Worm (Caenorhabditis elegans) whole organism, L4 larva: ENCODE data around the gene F21D5.6.

ENCODE experiments used
- F10B5.3 ChIP-seq: sonication (generic microtip); optimal IDR thresholded peaks from 2 replicates; lab custom pipeline; 2016; ENCODE audit warnings: mild to moderate bottlenecking, missing genetic modification characterization, missing compliant biosample characterization
- F26F4.8 ChIP-seq: fragments of 200-800 bp; sonication (Bioruptor generic); conservative IDR thresholded peaks from 2 replicates; pipeline ENCODE4 v1.3.6; 2022; ENCODE audit warnings: missing genetic modification characterization, missing compliant biosample characterization
- F49E8.2 ChIP-seq: sonication (generic microtip); optimal IDR thresholded peaks from 2 replicates; lab custom pipeline; 2016; ENCODE audit warnings: missing compliant biosample characterization, mild to moderate bottlenecking, missing genetic modification characterization, borderline replicate concordance
- T26A8.4 ChIP-seq: fragments of 200-800 bp; sonication (Bioruptor generic); IDR thresholded peaks from 2 replicates; pipeline ENCODE4 v1.3.6; 2022; ENCODE audit warnings: missing genetic modification characterization, missing compliant biosample characterization
- Y105C5A.15 ChIP-seq: fragments of 200-800 bp; sonication (Bioruptor generic); IDR thresholded peaks from 2 replicates; pipeline ENCODE4 v1.3.6; 2022; ENCODE audit warnings: missing genetic modification characterization, missing compliant biosample characterization
- ZK337.2 ChIP-seq: fragments of 200-800 bp; sonication (Bioruptor generic); IDR thresholded peaks from 2 replicates; pipeline ENCODE4 v1.3.6; 2022; ENCODE audit warnings: missing genetic modification reagents, missing genetic modification characterization, missing compliant biosample characterization
- aha-1 ChIP-seq: fragments of 150-350 bp; peaks from one replicate; lab custom pipeline; 2014; ENCODE audit warnings: missing biosample characterization, missing genetic modification characterization
- aly-2 ChIP-seq: sonication (generic microtip); optimal IDR thresholded peaks from 2 replicates; lab custom pipeline; 2018; ENCODE audit warnings: missing biosample characterization, missing genetic modification characterization
- arid-1 ChIP-seq: fragments of 200-800 bp; sonication (Bioruptor generic); conservative IDR thresholded peaks from 2 replicates; pipeline ENCODE4 v1.3.6; 2022; ENCODE audit warnings: missing genetic modification reagents, missing genetic modification characterization, missing compliant biosample characterization
- attf-4 ChIP-seq: sonication (generic microtip); optimal IDR thresholded peaks from 3 replicates; lab custom pipeline; 2017; ENCODE audit warnings: missing biosample characterization, missing genetic modification characterization
- ceh-20 ChIP-seq: fragments of 200-800 bp; sonication (Bioruptor generic); IDR thresholded peaks from 2 replicates; pipeline ENCODE4 v1.3.6; 2022; ENCODE audit warnings: missing genetic modification reagents, missing genetic modification characterization, missing compliant biosample characterization
- ceh-28 ChIP-seq: fragments of 150-350 bp; optimal IDR thresholded peaks from 2 replicates; lab custom pipeline; 2014; ENCODE audit warnings: missing biosample characterization, missing genetic modification reagents, missing genetic modification characterization
- ceh-82 ChIP-seq: sonication (generic microtip); optimal IDR thresholded peaks from 2 replicates; lab custom pipeline; 2017; ENCODE audit warnings: missing biosample characterization, missing genetic modification characterization
- ces-1 ChIP-seq: fragments of 150-350 bp; sonication (generic microtip); optimal IDR thresholded peaks from 4 replicates; lab custom pipeline; 2014; ENCODE audit warnings: missing biosample characterization, missing genetic modification reagents, missing genetic modification characterization
- daf-12 ChIP-seq: fragments of 150-350 bp; optimal IDR thresholded peaks from 2 replicates; lab custom pipeline; 2014; ENCODE audit warnings: missing biosample characterization, missing genetic modification reagents, missing genetic modification characterization
- daf-19 ChIP-seq: fragments of 200-800 bp; sonication (Bioruptor generic); conservative IDR thresholded peaks from 2 replicates; pipeline ENCODE4 v1.3.6; 2022; ENCODE audit warnings: missing genetic modification characterization, missing compliant biosample characterization
- dpl-1 ChIP-seq: fragments of 150-350 bp; optimal IDR thresholded peaks from 2 replicates; lab custom pipeline; 2014; ENCODE audit warnings: missing biosample characterization, missing genetic modification reagents, missing genetic modification characterization
- duxl-1 ChIP-seq: sonication (generic microtip); optimal IDR thresholded peaks from 2 replicates; lab custom pipeline; 2016; ENCODE audit warnings: mild to moderate bottlenecking, missing genetic modification characterization, moderate library complexity, missing compliant biosample characterization; ENCODE audit not compliant: poor library complexity
- egl-43 ChIP-seq: fragments of 200-800 bp; sonication (Bioruptor generic); IDR thresholded peaks from 2 replicates; pipeline ENCODE4 v1.3.6; 2022; ENCODE audit warnings: missing genetic modification reagents, missing genetic modification characterization, missing compliant biosample characterization
- fkh-10 ChIP-seq: fragments of 150-350 bp; optimal IDR thresholded peaks from 2 replicates; lab custom pipeline; 2014; ENCODE audit warnings: missing biosample characterization, missing genetic modification reagents, missing genetic modification characterization
- fos-1 ChIP-seq: fragments of 150-350 bp; optimal IDR thresholded peaks from 2 replicates; lab custom pipeline; 2014; ENCODE audit warnings: missing biosample characterization, missing genetic modification characterization
- gei-8 ChIP-seq: fragments of 200-800 bp; sonication (Bioruptor generic); optimal IDR thresholded peaks from 2 replicates; lab custom pipeline; 2018; ENCODE audit warnings: mild to moderate bottlenecking, missing genetic modification characterization, missing compliant biosample characterization
- hif-1 ChIP-seq, 2 experiments: sonication (generic microtip); optimal IDR thresholded peaks; 2 replicates each; lab custom pipeline; 2016 to 2017; ENCODE audit warnings: missing compliant biosample characterization in 2 of 2, missing genetic modification characterization in 2 of 2, missing genetic modification reagents in 2 of 2, missing genotype in 2 of 2, mild to moderate bottlenecking in 1 of 2
- hmg-1.1 ChIP-seq: fragments of 200-800 bp; sonication (Bioruptor generic); IDR thresholded peaks from 2 replicates; pipeline ENCODE4 v1.3.6; 2022; ENCODE audit warnings: missing genetic modification reagents, missing genetic modification characterization, missing compliant biosample characterization
- jun-1 ChIP-seq: fragments of 150-350 bp; optimal IDR thresholded peaks from 2 replicates; lab custom pipeline; 2014; ENCODE audit warnings: missing biosample characterization, missing genetic modification reagents, missing genetic modification characterization
- lim-7 ChIP-seq: fragments of 200-800 bp; sonication (Bioruptor generic); IDR thresholded peaks from 2 replicates; pipeline ENCODE4 v1.3.6; 2022; ENCODE audit warnings: missing genetic modification characterization, missing compliant biosample characterization
- lin-38 ChIP-seq: fragments of 200-800 bp; sonication (Bioruptor generic); IDR thresholded peaks from 2 replicates; pipeline ENCODE4 v1.3.6; 2022; ENCODE audit warnings: missing genetic modification reagents, missing genetic modification characterization, missing compliant biosample characterization
- lir-3 ChIP-seq: sonication (generic microtip); optimal IDR thresholded peaks from 2 replicates; lab custom pipeline; 2016; ENCODE audit warnings: mild to moderate bottlenecking, missing genetic modification characterization, missing compliant biosample characterization
- lsy-2 ChIP-seq, 2 experiments: fragments of 150-350 bp in 1 of 2; sonication (generic microtip) in 1 of 2; optimal IDR thresholded peaks; 2 replicates each; lab custom pipeline; 2014 to 2017; ENCODE audit warnings: missing biosample characterization in 2 of 2, missing genetic modification characterization in 2 of 2
- madf-5 ChIP-seq, 2 experiments: fragments of 200-800 bp; sonication (Bioruptor generic); IDR thresholded peaks; 2 replicates each; pipeline ENCODE4 v1.3.6; 2022; ENCODE audit warnings: missing compliant biosample characterization in 2 of 2, missing genetic modification characterization in 2 of 2
- nhr-10 ChIP-seq: fragments of 150-350 bp; optimal IDR thresholded peaks from 2 replicates; lab custom pipeline; 2014; ENCODE audit warnings: missing biosample characterization, missing genetic modification characterization
- nhr-102 ChIP-seq: sonication (generic microtip); optimal IDR thresholded peaks from 2 replicates; lab custom pipeline; 2016; ENCODE audit warnings: mild to moderate bottlenecking, missing genetic modification characterization, moderate library complexity, missing compliant biosample characterization
- nhr-41 ChIP-seq: fragments of 200-800 bp; sonication (Bioruptor generic); IDR thresholded peaks from 2 replicates; pipeline ENCODE4 v1.3.6; 2022; ENCODE audit warnings: missing genetic modification reagents, missing genetic modification characterization, missing compliant biosample characterization
- nhr-6 ChIP-seq: fragments of 150-350 bp; optimal IDR thresholded peaks from 2 replicates; lab custom pipeline; 2014; ENCODE audit warnings: missing biosample characterization, missing genetic modification characterization
- nhr-77 ChIP-seq: fragments of 150-350 bp; optimal IDR thresholded peaks from 2 replicates; lab custom pipeline; 2014; ENCODE audit warnings: missing biosample characterization, missing genetic modification characterization
- pha-4 ChIP-seq, 2 experiments: fragments of 150-350 bp in 1 of 2; fragments of 200-800 bp in 1 of 2; sonication (Bioruptor generic) in 1 of 2; IDR thresholded peaks in 1 of 2; optimal IDR thresholded peaks in 1 of 2; 2 replicates each; pipeline versions ENCODE4 v1.3.6 to Lab custom; 2014 to 2022; ENCODE audit warnings: missing genetic modification characterization in 2 of 2, missing genetic modification reagents in 2 of 2, missing biosample characterization in 1 of 2, missing compliant biosample characterization in 1 of 2
- php-3 ChIP-seq: fragments of 200-800 bp; sonication (Bioruptor generic); IDR thresholded peaks from 2 replicates; pipeline ENCODE4 v1.3.6; 2022; ENCODE audit warnings: missing genetic modification reagents, missing genetic modification characterization, missing compliant biosample characterization
- pqm-1 ChIP-seq: sonication (generic microtip); optimal IDR thresholded peaks from 2 replicates; lab custom pipeline; 2017; ENCODE audit warnings: missing biosample characterization, missing genetic modification characterization
- rbr-2 ChIP-seq: sonication (generic microtip); optimal IDR thresholded peaks from 2 replicates; lab custom pipeline; 2016; ENCODE audit warnings: missing genotype, missing genetic modification characterization, missing compliant biosample characterization
- saeg-2 ChIP-seq: fragments of 200-800 bp; sonication (Bioruptor generic); IDR thresholded peaks from 2 replicates; pipeline ENCODE4 v1.3.6; 2022; ENCODE audit warnings: missing genetic modification reagents, missing genetic modification characterization, missing compliant biosample characterization
- skn-1 ChIP-seq: fragments of 150-350 bp; optimal IDR thresholded peaks from 2 replicates; lab custom pipeline; 2014; ENCODE audit warnings: missing biosample characterization, missing genetic modification characterization
- snpc-1.2 ChIP-seq: fragments of 200-800 bp; sonication (Bioruptor generic); IDR thresholded peaks from 2 replicates; pipeline ENCODE4 v1.3.6; 2022; ENCODE audit warnings: missing genetic modification reagents, missing genetic modification characterization, missing compliant biosample characterization
- snpc-4 ChIP-seq: fragments of 150-350 bp; optimal IDR thresholded peaks from 2 replicates; lab custom pipeline; 2014; ENCODE audit warnings: missing biosample characterization, missing genetic modification characterization
- spr-1 ChIP-seq: sonication (generic microtip); optimal IDR thresholded peaks from 2 replicates; lab custom pipeline; 2016; ENCODE audit warnings: mild to moderate bottlenecking, missing genetic modification characterization, missing compliant biosample characterization
- unc-130 ChIP-seq: sonication (generic microtip); optimal IDR thresholded peaks from 2 replicates; lab custom pipeline; 2016; ENCODE audit warnings: missing genetic modification reagents, missing genetic modification characterization, missing compliant biosample characterization
- unc-39 ChIP-seq: sonication (generic microtip); optimal IDR thresholded peaks from 2 replicates; lab custom pipeline; 2017; ENCODE audit warnings: missing biosample characterization, missing genetic modification characterization
- unc-62 ChIP-seq, 3 experiments: fragments of 150-350 bp in 1 of 3; sonication (generic microtip); optimal IDR thresholded peaks in 2 of 3; peaks in 1 of 3; 1 replicate in 1 of 3; 2 replicates in 2 of 3; lab custom pipeline; 2014 to 2017; ENCODE audit warnings: missing biosample characterization in 3 of 3, missing genetic modification characterization in 3 of 3, missing genetic modification reagents in 3 of 3, missing genotype in 1 of 3
- zfp-3 ChIP-seq: fragments of 200-800 bp; sonication (Bioruptor generic); conservative IDR thresholded peaks from 2 replicates; pipeline ENCODE4 v1.3.6; 2022; ENCODE audit warnings: missing genetic modification reagents, missing genetic modification characterization, missing compliant biosample characterization
- zip-2 ChIP-seq: fragments of 150-350 bp; optimal IDR thresholded peaks from 2 replicates; lab custom pipeline; 2014; ENCODE audit warnings: missing biosample characterization, missing genetic modification characterization
- ztf-7 ChIP-seq: fragments of 150-350 bp; optimal IDR thresholded peaks from 2 replicates; lab custom pipeline; 2014; ENCODE audit warnings: missing biosample characterization, missing genetic modification characterization

F21D5.6 gene

DNA sequence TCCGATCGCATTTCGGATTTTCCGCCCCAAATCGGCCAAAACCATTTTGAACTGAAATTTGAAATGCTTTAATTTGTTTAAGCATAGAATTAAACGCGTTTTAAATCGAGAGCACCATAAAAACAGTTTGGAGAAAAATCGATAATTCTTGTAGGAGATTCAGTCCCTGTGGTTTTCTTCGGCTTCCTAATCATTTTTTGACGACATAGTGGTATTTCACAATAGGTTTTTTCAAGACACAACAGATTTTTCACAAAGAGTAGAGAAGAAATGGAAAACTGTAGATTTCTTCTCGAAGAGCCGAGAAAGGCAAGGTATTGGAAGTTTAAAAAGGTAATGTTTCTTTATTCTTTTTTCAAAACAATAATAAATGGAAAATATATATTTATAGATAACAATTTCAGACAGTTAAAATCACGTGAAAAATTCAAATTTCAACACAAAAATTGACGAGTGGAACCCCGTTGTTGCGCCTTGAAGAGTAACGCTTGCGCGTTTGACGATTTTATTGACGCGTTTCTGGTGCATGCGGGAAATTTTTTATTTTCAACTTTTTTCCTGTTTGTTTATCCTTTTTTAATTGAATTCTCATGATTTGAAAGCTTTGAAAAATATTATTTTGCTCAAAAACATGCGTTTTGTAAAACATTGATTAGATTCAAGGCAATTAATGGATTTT is 2.6 kb upstream of the F21D5.6 start, which contains the start of gene F21D5.7 (continued):
- TF ChIP-seq lim-7 (GFP tag; lab: Robert Waterston, UW) (no peak), attf-4 (tag; lab: Kevin White, UChicago) (no peak), Y105C5A.15 (GFP tag; lab: Robert Waterston, UW) (no peak), aly-2 (tag; lab: Kevin White, UChicago) (no peak), ceh-28 (tag; lab: Kevin White, UChicago) (peak; percentile 33), ceh-82 (tag; lab: Kevin White, UChicago) (no peak), F49E8.2 (no peak), nhr-10 (tag; lab: Kevin White, UChicago) (no peak), fkh-10 (GFP tag; lab: Kevin White, UChicago) (no peak), unc-62 (GFP tag; optimal IDR thresholded peaks at IDR 0.05 in 1 of 2; lab: Kevin White, UChicago) (peak in 1 of 2 experiments; percentile 51), unc-62 (tag; optimal IDR thresholded peaks at IDR 0.05; lab: Kevin White, UChicago) (no peak), pqm-1 (tag; lab: Kevin White, UChicago) (no peak), lsy-2 (tag; optimal IDR thresholded peaks at IDR 0.05; lab: Kevin White, UChicago) (peak in 1 of 2 experiments; percentile 90), hmg-1.1 (GFP tag; lab: Robert Waterston, UW) (peak; percentile 34; the same call in 1 of the 2 replicates), snpc-1.2 (GFP tag; lab: Robert Waterston, UW) (peak; percentile 53; the same call in 1 of the 2 replicates), pha-4 (GFP tag; IDR thresholded peaks at IDR 0.05; lab: Robert Waterston, UW) (peak; percentile 52; the same call in 1 of the 2 replicates), pha-4 (tag; optimal IDR thresholded peaks at IDR 0.05; lab: Kevin White, UChicago) (peak; percentile 80), jun-1 (tag; lab: Kevin White, UChicago) (no peak), lir-3 (no peak), arid-1 (GFP tag; lab: Robert Waterston, UW) (no peak), snpc-4 (no peak), zfp-3 (GFP tag; lab: Robert Waterston, UW) (peak; percentile 35; the same call in 1 of the 2 replicates), rbr-2 (tag; lab: Kevin White, UChicago) (peak; percentile 64), spr-1 (tag; lab: Kevin White, UChicago) (peak; percentile 46), ZK337.2 (GFP tag; lab: Robert Waterston, UW) (no peak), unc-39 (tag; lab: Kevin White, UChicago) (no peak), ceh-20 (no peak), dpl-1 (GFP tag; lab: Kevin White, UChicago) (peak; percentile 86), aha-1 (peak; percentile 76), madf-5 (GFP tag; IDR thresholded peaks at IDR 0.05; lab: Robert Waterston, UW) (no peak), egl-43 (GFP tag; lab: Robert Waterston, UW) (no peak), hif-1 (tag; optimal IDR thresholded peaks at IDR 0.05; lab: Kevin White, UChicago) (peak in 1 of 2 experiments; percentile 44), gei-8 (GFP tag; lab: Kevin White, UChicago) (no peak), saeg-2 (no peak), F10B5.3 (tag; lab: Kevin White, UChicago) (no peak), F26F4.8 (GFP tag; lab: Robert Waterston, UW) (no peak), lin-38 (GFP tag; lab: Robert Waterston, UW) (peak; percentile 77), nhr-41 (GFP tag; lab: Robert Waterston, UW) (no peak), daf-12 (tag; lab: Kevin White, UChicago) (no peak), skn-1 (no peak), T26A8.4 (GFP tag; lab: Robert Waterston, UW) (peak; percentile 94; the same call in 1 of the 2 replicates), nhr-6 (tag; lab: Kevin White, UChicago) (peak; percentile 46), nhr-77 (tag; lab: Kevin White, UChicago) (peak; percentile 58), ztf-7 (peak; percentile 72), fos-1 (no peak), zip-2 (tag; lab: Kevin White, UChicago) (no peak), unc-130 (GFP tag; lab: Kevin White, UChicago) (peak; percentile 18), php-3 (GFP tag; lab: Robert Waterston, UW) (peak; percentile 80), daf-19 (GFP tag; lab: Robert Waterston, UW) (no peak), ces-1 (GFP tag; lab: Kevin White, UChicago) (no peak), nhr-102 (tag; lab: Kevin White, UChicago) (peak; percentile 74), duxl-1 (tag; lab: Kevin White, UChicago) (peak; percentile 72)
